Fruit fly (Drosophila melanogaster): ENCODE measurements around the gene alpha-Est3.

The alpha-Est3 gene

dm6 chr3R:7541145-7541860 is at the start of gene alpha-Est3, which contains the start of gene alpha-Est2:
alpha-Est3 (minus strand) TSS chr3R:7541631.
alpha-Est2 (plus strand) TSS chr3R:7541810.
- TF ChIP-seq h (optimal IDR thresholded peaks at IDR 0.05) (no peak), ttk (optimal IDR thresholded peaks at IDR 0.05) (no peak), psq (optimal IDR thresholded peaks at IDR 0.05) (no peak), Sin3A (optimal IDR thresholded peaks at IDR 0.05) (no peak), insv (optimal IDR thresholded peaks at IDR 0.05) (no peak), Myc (optimal IDR thresholded peaks at IDR 0.05) (no peak)

DNA sequence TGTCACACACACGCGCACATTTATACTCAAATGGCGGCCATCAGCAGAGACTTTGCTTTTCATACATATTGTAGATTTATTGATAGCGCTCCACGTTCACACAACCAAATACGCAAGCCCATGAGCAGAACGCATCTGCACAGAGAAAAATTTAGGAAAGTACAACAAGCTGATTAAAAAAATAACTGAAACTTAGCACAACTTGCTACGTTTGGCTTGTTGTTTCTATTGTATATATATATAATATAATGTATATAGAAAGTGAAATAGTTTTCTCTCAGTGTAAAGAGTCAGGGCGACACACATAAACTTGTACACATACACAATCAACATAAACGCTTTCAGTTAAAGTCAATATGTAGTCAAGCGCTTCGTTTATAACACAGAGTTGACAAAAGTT is 49.8 kb upstream of the alpha-Est3 start:
- TF ChIP-seq h (optimal IDR thresholded peaks at IDR 0.05) (no peak), insv (optimal IDR thresholded peaks at IDR 0.05) (no peak), Myc (optimal IDR thresholded peaks at IDR 0.05) (no peak), ttk (optimal IDR thresholded peaks at IDR 0.05) (no peak), Sin3A (optimal IDR thresholded peaks at IDR 0.05) (no peak), psq (optimal IDR thresholded peaks at IDR 0.05) (no peak)

- no peak for TF ChIP-seq insv (optimal IDR thresholded peaks at IDR 0.05)
- no peak for TF ChIP-seq Myc (optimal IDR thresholded peaks at IDR 0.05)
- TF ChIP-seq psq (optimal IDR thresholded peaks at IDR 0.05) = no peak
- TF ChIP-seq ttk (optimal IDR thresholded peaks at IDR 0.05) = no peak
- TF ChIP-seq h (optimal IDR thresholded peaks at IDR 0.05) = no peak
- no peak for TF ChIP-seq Sin3A (optimal IDR thresholded peaks at IDR 0.05)
These were observed 30.8 kb upstream of the alpha-Est3 start for dm6 chr3R:7572237-7572636.

- TF ChIP-seq Myc (optimal IDR thresholded peaks at IDR 0.05) (no peak), ttk (optimal IDR thresholded peaks at IDR 0.05) (no peak), insv (optimal IDR thresholded peaks at IDR 0.05) (no peak), psq (optimal IDR thresholded peaks at IDR 0.05) (no peak), h (optimal IDR thresholded peaks at IDR 0.05) (no peak), Sin3A (optimal IDR thresholded peaks at IDR 0.05) (no peak)
These were observed 10.3 kb upstream of the alpha-Est3 start, which contains the start of gene CG45545 for dm6 chr3R:7551708-7552107. CG45545 (plus strand) TSS chr3R:7552008.

DNA sequence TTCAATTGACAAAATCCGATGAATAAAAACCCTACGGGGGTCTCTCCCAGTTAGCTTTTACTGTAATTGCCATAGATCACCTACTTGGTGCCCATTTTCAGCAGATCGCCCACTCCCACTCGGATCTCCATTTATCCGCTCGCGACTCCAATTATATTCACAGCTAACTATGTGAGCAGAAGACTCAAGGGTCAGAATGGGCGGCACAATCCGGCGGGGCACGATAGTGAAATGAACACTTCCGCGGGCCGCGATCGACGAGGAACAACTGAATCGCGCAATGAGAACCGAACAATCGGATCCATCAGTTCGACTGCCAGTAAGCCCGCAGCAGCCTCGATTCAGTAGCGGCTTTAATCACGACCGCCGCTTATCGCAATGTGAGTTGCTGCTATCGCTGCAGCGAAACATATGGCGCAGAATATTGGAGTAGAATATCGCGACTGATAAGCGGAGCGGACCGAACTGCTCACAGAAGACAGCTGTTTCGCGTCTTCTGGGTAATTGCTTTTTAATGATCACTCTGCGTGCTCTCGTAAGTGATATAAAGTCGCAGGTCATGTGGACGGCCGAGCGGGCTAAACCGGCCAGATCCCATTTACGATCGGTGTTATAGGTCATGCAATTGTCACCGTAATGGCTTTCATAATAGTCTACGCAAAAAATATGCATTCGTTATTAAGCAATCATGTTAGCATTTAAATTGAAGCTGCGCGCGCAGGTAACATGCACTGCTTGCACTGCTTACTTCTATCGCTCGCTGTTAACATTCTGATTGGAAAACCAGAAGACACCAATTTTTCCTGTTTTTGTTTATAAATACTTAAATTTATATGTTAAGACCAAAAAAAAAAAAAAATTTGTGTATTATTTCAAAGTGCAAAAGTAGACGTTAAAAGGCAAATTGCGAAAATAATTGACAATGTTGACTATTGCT is 7.6 kb upstream of the alpha-Est3 start, which contains the start of gene alpha-Est1:
alpha-Est1 (minus strand) TSS at position 317 of the 937 bp plus-strand sequence.
- TF ChIP-seq Myc (optimal IDR thresholded peaks at IDR 0.05) (no peak), Sin3A (optimal IDR thresholded peaks at IDR 0.05) (no peak), h (optimal IDR thresholded peaks at IDR 0.05) (no peak), ttk (optimal IDR thresholded peaks at IDR 0.05) (no peak), psq (optimal IDR thresholded peaks at IDR 0.05) (no peak), insv (optimal IDR thresholded peaks at IDR 0.05) (no peak)

dm6 chr3R:7538435-7538834 is 3.0 kb downstream of the alpha-Est3 start, which contains the start of gene alpha-Est4:
alpha-Est4 (minus strand) TSS chr3R:7538615.
- no peak for TF ChIP-seq h (optimal IDR thresholded peaks at IDR 0.05)
- no peak for TF ChIP-seq insv (optimal IDR thresholded peaks at IDR 0.05)
- no peak for TF ChIP-seq Myc (optimal IDR thresholded peaks at IDR 0.05)
- TF ChIP-seq ttk (optimal IDR thresholded peaks at IDR 0.05) = no peak
- no peak for TF ChIP-seq Sin3A (optimal IDR thresholded peaks at IDR 0.05)
- TF ChIP-seq psq (optimal IDR thresholded peaks at IDR 0.05) = no peak

DNA sequence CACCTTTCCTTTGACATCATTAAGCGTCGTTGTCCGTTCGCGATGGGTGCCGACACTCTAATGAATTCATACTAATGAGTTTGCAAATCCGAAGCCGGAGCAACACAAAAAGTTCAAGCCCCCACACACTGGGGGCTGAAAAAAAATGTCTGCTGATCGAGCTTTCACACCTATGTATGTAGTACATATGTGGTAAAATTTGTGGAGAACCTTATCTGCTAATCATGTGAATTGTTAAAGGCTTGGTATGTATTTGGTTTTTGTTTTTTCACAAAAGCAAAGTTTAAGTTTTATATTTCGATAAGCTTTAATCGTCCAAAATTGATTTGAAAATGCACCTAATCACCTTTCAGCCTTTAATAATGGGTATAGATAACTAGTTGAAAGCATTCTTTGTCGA is 5.2 kb downstream of the alpha-Est3 start, which contains the start of gene alpha-Est5:
alpha-Est5 (minus strand) TSS at position 110 of the 400 bp plus-strand sequence.
- TF ChIP-seq h (optimal IDR thresholded peaks at IDR 0.05) = no peak
- TF ChIP-seq ttk (optimal IDR thresholded peaks at IDR 0.05) = no peak
- TF ChIP-seq psq (optimal IDR thresholded peaks at IDR 0.05) = no peak
- TF ChIP-seq Myc (optimal IDR thresholded peaks at IDR 0.05) = no peak
- TF ChIP-seq insv (optimal IDR thresholded peaks at IDR 0.05) = no peak
- TF ChIP-seq Sin3A (optimal IDR thresholded peaks at IDR 0.05) = no peak

dm6 chr3R:7535606-7536005 is 5.8 kb downstream of the alpha-Est3 start:
- TF ChIP-seq Myc (optimal IDR thresholded peaks at IDR 0.05) (no peak), Sin3A (optimal IDR thresholded peaks at IDR 0.05) (no peak), h (optimal IDR thresholded peaks at IDR 0.05) (no peak), insv (optimal IDR thresholded peaks at IDR 0.05) (no peak), psq (optimal IDR thresholded peaks at IDR 0.05) (no peak), ttk (optimal IDR thresholded peaks at IDR 0.05) (no peak)

- TF ChIP-seq h (optimal IDR thresholded peaks at IDR 0.05) (no peak), insv (optimal IDR thresholded peaks at IDR 0.05) (no peak), psq (optimal IDR thresholded peaks at IDR 0.05) (no peak), ttk (optimal IDR thresholded peaks at IDR 0.05) (no peak), Myc (optimal IDR thresholded peaks at IDR 0.05) (no peak), Sin3A (optimal IDR thresholded peaks at IDR 0.05) (no peak)
These were observed 11.1 kb downstream of the alpha-Est3 start, which contains the start of the genes Rtnl2 and alphaTub84D for dm6 chr3R:7530184-7530821. Rtnl2 (minus strand) TSS chr3R:7530241. alphaTub84D (plus strand) TSS chr3R:7530753.

dm6 chr3R:7528677-7529076 is 12.8 kb downstream of the alpha-Est3 start, which contains the start of gene alpha-Est6:
alpha-Est6 (minus strand) TSS chr3R:7528777.
- no peak for TF ChIP-seq Myc (optimal IDR thresholded peaks at IDR 0.05)
- TF ChIP-seq psq (optimal IDR thresholded peaks at IDR 0.05) = no peak
- no peak for TF ChIP-seq h (optimal IDR thresholded peaks at IDR 0.05)
- TF ChIP-seq ttk (optimal IDR thresholded peaks at IDR 0.05) = no peak
- no peak for TF ChIP-seq Sin3A (optimal IDR thresholded peaks at IDR 0.05)
- TF ChIP-seq insv (optimal IDR thresholded peaks at IDR 0.05) = no peak

DNA sequence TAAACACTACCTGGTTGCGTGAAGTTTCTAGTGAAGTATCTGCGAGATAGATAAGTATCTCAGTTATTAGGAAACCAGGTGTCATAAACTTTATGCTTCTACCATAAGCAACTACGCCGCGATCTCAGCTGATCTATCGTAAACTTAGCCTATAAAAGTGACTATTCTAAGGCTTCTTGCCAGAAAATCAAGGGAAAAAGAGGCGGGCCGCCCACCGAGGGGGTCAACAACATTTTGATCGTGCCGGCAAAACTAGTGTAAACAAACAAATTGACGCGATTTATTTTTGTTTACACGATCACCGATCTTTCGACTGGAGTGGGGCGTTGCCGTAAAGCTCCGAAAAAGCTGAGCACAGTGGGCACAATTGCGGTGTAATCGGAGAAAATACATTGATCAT is 17.3 kb downstream of the alpha-Est3 start:
- TF ChIP-seq insv (optimal IDR thresholded peaks at IDR 0.05) (no peak), ttk (optimal IDR thresholded peaks at IDR 0.05) (no peak), psq (optimal IDR thresholded peaks at IDR 0.05) (no peak), Sin3A (optimal IDR thresholded peaks at IDR 0.05) (no peak), h (optimal IDR thresholded peaks at IDR 0.05) (no peak), Myc (optimal IDR thresholded peaks at IDR 0.05) (no peak)
